Fruit fly (Drosophila melanogaster): Measurements from ENCODE around the gene Sfp24Bd.

Gene Sfp24Bd

DNA sequence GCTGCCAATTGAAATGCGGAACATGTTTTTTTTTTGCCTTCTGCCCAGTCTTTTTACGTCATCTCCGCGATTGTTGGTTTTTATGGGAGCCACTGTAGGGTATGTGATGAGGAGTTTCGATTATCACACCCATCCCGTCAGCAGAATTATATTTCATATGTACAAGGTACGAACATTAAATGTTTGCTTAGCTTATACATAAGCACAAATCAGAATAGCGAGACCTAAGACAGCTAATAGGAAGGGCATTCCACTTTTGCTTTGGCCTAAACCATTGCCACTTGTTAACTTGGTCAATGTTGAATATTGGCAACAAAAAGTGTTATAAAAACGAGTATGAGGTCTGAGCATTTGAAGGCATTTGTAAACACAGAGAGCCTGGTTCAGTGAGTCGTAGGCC is 34.3 kb upstream of the Sfp24Bd start, which contains the start of gene CG2816 (continued):
- TF ChIP-seq spab (GFP tag; optimal IDR thresholded peaks at IDR 0.05) (peak; percentile 21), Met (GFP tag; optimal IDR thresholded peaks at IDR 0.05) (peak; percentile 86), CG34406 (GFP tag; optimal IDR thresholded peaks at IDR 0.05) (peak; percentile 67), fd85E (GFP tag; optimal IDR thresholded peaks at IDR 0.05) (peak; percentile 8), vri (GFP tag; optimal IDR thresholded peaks at IDR 0.05) (peak; percentile 91), Sox14 (GFP tag; optimal IDR thresholded peaks at IDR 0.05) (peak; percentile 88), Lpt (GFP tag; optimal IDR thresholded peaks at IDR 0.05) (peak; percentile 84), CG15336 (GFP tag; IDR thresholded peaks at IDR 0.05) (peak; percentile 93), CG11294 (GFP tag; IDR thresholded peaks at IDR 0.05) (peak; percentile 92), dsx (GFP tag; optimal IDR thresholded peaks at IDR 0.05; ENCODE audit: poor library complexity, severe bottlenecking) (no peak), CG8319 (GFP tag; optimal IDR thresholded peaks at IDR 0.05) (peak; percentile 28), cyc (GFP tag; optimal IDR thresholded peaks at IDR 0.05) (peak; percentile 84), Ets21C (GFP tag; optimal IDR thresholded peaks at IDR 0.05) (peak; percentile 84), CG6163 (GFP tag; IDR thresholded peaks at IDR 0.05) (peak; percentile 96), CG6276 (GFP tag; optimal IDR thresholded peaks at IDR 0.05) (peak; percentile 90), CG31627 (GFP tag; optimal IDR thresholded peaks at IDR 0.05) (peak; percentile 89), Eip75B (GFP tag; optimal IDR thresholded peaks at IDR 0.05) (peak; percentile 72), Gug (GFP tag; IDR thresholded peaks at IDR 0.05) (peak; percentile 90), lz (GFP tag; optimal IDR thresholded peaks at IDR 0.05) (peak; percentile 88), Eip78C (GFP tag) (peak; percentile 92), CG16779 (tag; optimal IDR thresholded peaks at IDR 0.05) (peak; percentile 56), dac (GFP tag; optimal IDR thresholded peaks at IDR 0.05) (peak; percentile 68), svp (GFP tag) (peak; percentile 85), acj6 (GFP tag; optimal IDR thresholded peaks at IDR 0.05) (peak; percentile 84), salr (GFP tag; optimal IDR thresholded peaks at IDR 0.05) (peak; percentile 32 to 79), net (GFP tag; optimal IDR thresholded peaks at IDR 0.05) (peak; percentile 85), CG11762 (GFP tag; optimal IDR thresholded peaks at IDR 0.05; ENCODE audit: insufficient read depth) (peak; percentile 70), ss (GFP tag; optimal IDR thresholded peaks at IDR 0.05) (peak in 1 of 2 experiments; percentile 54), CG8119 (GFP tag; IDR thresholded peaks at IDR 0.05) (peak; percentile 95)

- TF ChIP-seq dac (GFP tag; optimal IDR thresholded peaks at IDR 0.05) = no peak
- no peak for TF ChIP-seq Met (GFP tag; optimal IDR thresholded peaks at IDR 0.05)
- TF ChIP-seq CG11902 (GFP tag; optimal IDR thresholded peaks at IDR 0.05) = no peak
- no peak for TF ChIP-seq Eip93F (GFP tag; optimal IDR thresholded peaks at IDR 0.05)
- TF ChIP-seq CG6808 (GFP tag; optimal IDR thresholded peaks at IDR 0.05) = no peak
Measured at dm6 chr2L:3701526-3701925, 32.6 kb upstream of the Sfp24Bd start, which contains the start of gene CG43145. Gene CG43145 (plus strand): TSS chr2L:3701826.

DNA sequence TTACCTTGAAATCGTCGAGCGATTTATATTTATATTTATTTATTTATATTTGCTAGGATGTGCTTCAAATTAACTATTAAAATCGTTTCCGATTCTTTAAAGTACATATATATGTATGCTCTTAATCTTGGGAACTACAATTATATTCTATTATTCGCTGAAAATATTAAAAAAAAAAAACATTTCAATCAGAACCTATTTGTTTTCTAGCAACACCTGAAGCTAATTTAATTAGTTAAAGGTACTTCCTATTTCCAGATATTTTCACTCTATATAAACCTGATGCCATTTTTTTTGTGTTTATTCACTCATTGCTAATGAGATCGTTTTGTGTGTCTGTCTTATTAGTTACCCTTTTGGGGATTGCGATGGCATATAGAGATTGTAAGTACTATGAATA is 32.1 kb upstream of the Sfp24Bd start, which contains the start of gene CG42467:
TSS of gene CG42467 (plus strand) at position 301 of the 400 bp plus-strand sequence.
- no peak for TF ChIP-seq Smox (GFP tag; optimal IDR thresholded peaks at IDR 0.05)
- TF ChIP-seq CG7368 (GFP tag; optimal IDR thresholded peaks at IDR 0.05) = no peak
- TF ChIP-seq CG8119 (GFP tag; IDR thresholded peaks at IDR 0.05) = no peak
- no peak for TF ChIP-seq CG6276 (GFP tag; optimal IDR thresholded peaks at IDR 0.05)
- no peak for TF ChIP-seq CG11902 (GFP tag; optimal IDR thresholded peaks at IDR 0.05)
- no peak for TF ChIP-seq CG34406 (GFP tag; optimal IDR thresholded peaks at IDR 0.05)
- no peak for TF ChIP-seq svp (GFP tag)
- TF ChIP-seq Hr4 (GFP tag; optimal IDR thresholded peaks at IDR 0.05) = no peak
- no peak for TF ChIP-seq CG3032 (tag; optimal IDR thresholded peaks at IDR 0.05)
- TF ChIP-seq Blimp-1 (GFP tag; optimal IDR thresholded peaks at IDR 0.05) = no peak
- TF ChIP-seq CG3919 (GFP tag; optimal IDR thresholded peaks at IDR 0.05) = no peak
- TF ChIP-seq CG1621 (tag; optimal IDR thresholded peaks at IDR 0.05) = no peak
